Worm (Caenorhabditis elegans) whole organism, L1 larva: ENCODE measurements around the gene rme-4.

ENCODE experiments used
- C34B4.2 ChIP-seq: sonication (generic microtip); optimal IDR thresholded peaks from 2 replicates; lab custom pipeline; 2017; ENCODE audit warnings: mild to moderate bottlenecking, missing genetic modification characterization, missing compliant biosample characterization
- fkh-4 ChIP-seq: sonication (generic microtip); optimal IDR thresholded peaks from 2 replicates; lab custom pipeline; 2016; ENCODE audit warnings: missing compliant biosample characterization, missing genetic modification characterization, borderline replicate concordance
- grh-1 ChIP-seq: fragments of 200-800 bp; sonication (Bioruptor generic); IDR thresholded peaks from 2 replicates; pipeline ENCODE4 v1.3.6; 2022; ENCODE audit warnings: missing genetic modification reagents, missing genetic modification characterization, missing compliant biosample characterization
- hpl-2 ChIP-seq: fragments of 150-350 bp; optimal IDR thresholded peaks from 2 replicates; lab custom pipeline; 2014; ENCODE audit warnings: missing biosample characterization, missing genetic modification reagents, missing genetic modification characterization
- mep-1 ChIP-seq: fragments of 150-350 bp; optimal IDR thresholded peaks from 2 replicates; lab custom pipeline; 2014; ENCODE audit warnings: missing biosample characterization, missing genetic modification characterization
- nhr-11 ChIP-seq: fragments of 150-350 bp; optimal IDR thresholded peaks from 2 replicates; lab custom pipeline; 2014; ENCODE audit warnings: missing biosample characterization, missing genetic modification characterization
- tlp-1 ChIP-seq: fragments of 150-350 bp; optimal IDR thresholded peaks from 2 replicates; lab custom pipeline; 2014; ENCODE audit warnings: missing biosample characterization, missing genetic modification characterization

ce11 chrX:10333301-10333854 is 46.3 kb downstream of the rme-4 start, which contains the start of gene R07E3.4:
- TF ChIP-seq hpl-2 (GFP tag; lab: Kevin White, UChicago) = no peak
- TF ChIP-seq fkh-4 = no peak
- TF ChIP-seq nhr-11 (tag; lab: Kevin White, UChicago) = peak; percentile 72
- no peak for TF ChIP-seq C34B4.2 (tag; lab: Kevin White, UChicago)
- TF ChIP-seq tlp-1 (tag; lab: Kevin White, UChicago) = no peak
- peak; percentile 61 for TF ChIP-seq grh-1 (GFP tag; lab: Robert Waterston, UW)
- TF ChIP-seq mep-1 = peak; percentile 18
